Worm (Caenorhabditis elegans) whole organism, L4 larva: Measurements from ENCODE around the gene flh-2.

Source experiments
- F49E8.2 ChIP-seq: sonication (generic microtip); optimal IDR thresholded peaks from 2 replicates; lab custom pipeline; 2016; ENCODE audit warnings: missing compliant biosample characterization, mild to moderate bottlenecking, missing genetic modification characterization, borderline replicate concordance
- R02D3.7 ChIP-seq: fragments of 150-350 bp; sonication (generic microtip); optimal IDR thresholded peaks from 3 replicates; lab custom pipeline; 2014; ENCODE audit warnings: missing biosample characterization, missing genetic modification characterization
- ama-1 ChIP-seq: fragments of 150-350 bp; optimal IDR thresholded peaks from 2 replicates; lab custom pipeline; 2014; ENCODE audit warnings: inconsistent platforms, mixed read lengths
- attf-4 ChIP-seq: sonication (generic microtip); optimal IDR thresholded peaks from 3 replicates; lab custom pipeline; 2017; ENCODE audit warnings: missing biosample characterization, missing genetic modification characterization
- ces-1 ChIP-seq: fragments of 150-350 bp; sonication (generic microtip); optimal IDR thresholded peaks from 4 replicates; lab custom pipeline; 2014; ENCODE audit warnings: missing biosample characterization, missing genetic modification reagents, missing genetic modification characterization
- hmg-1.1 ChIP-seq: fragments of 200-800 bp; sonication (Bioruptor generic); IDR thresholded peaks from 2 replicates; pipeline ENCODE4 v1.3.6; 2022; ENCODE audit warnings: missing genetic modification reagents, missing genetic modification characterization, missing compliant biosample characterization
- mdl-1 ChIP-seq, 2 experiments: fragments of 150-350 bp in 1 of 2; sonication (generic microtip) in 1 of 2; optimal IDR thresholded peaks; 2 replicates each; lab custom pipeline; 2014 to 2017; ENCODE audit warnings: missing biosample characterization in 2 of 2, missing genetic modification characterization in 2 of 2
- nhr-28 ChIP-seq: fragments of 150-350 bp; optimal IDR thresholded peaks from 2 replicates; lab custom pipeline; 2014; ENCODE audit warnings: missing biosample characterization, missing genetic modification characterization
- nhr-6 ChIP-seq: fragments of 150-350 bp; optimal IDR thresholded peaks from 2 replicates; lab custom pipeline; 2014; ENCODE audit warnings: missing biosample characterization, missing genetic modification characterization
- spr-3 ChIP-seq: fragments of 200-800 bp; sonication (Bioruptor generic); optimal IDR thresholded peaks from 2 replicates; lab custom pipeline; 2018; ENCODE audit warnings: mild to moderate bottlenecking, missing genetic modification characterization, missing compliant biosample characterization

ce11 chrIII:4918906-4919305 lies 33.0 kb upstream of the flh-2 start:
- TF ChIP-seq F49E8.2 (tag; lab: Kevin White, UChicago) (no peak), nhr-28 (tag; lab: Kevin White, UChicago) (no peak), attf-4 (no peak), ces-1 (GFP tag; lab: Kevin White, UChicago) (no peak), R02D3.7 (tag; lab: Kevin White, UChicago) (no peak), nhr-6 (tag; lab: Kevin White, UChicago) (no peak), mdl-1 (tag; optimal IDR thresholded peaks at IDR 0.05; lab: Kevin White, UChicago) (no peak), ama-1 (lab: Kevin White, UChicago) (no peak), spr-3 (GFP tag; lab: Kevin White, UChicago) (no peak), hmg-1.1 (GFP tag; lab: Robert Waterston, UW) (no peak)
